Worm (Caenorhabditis elegans): ENCODE data around the gene mmab-1.

ce11 chrIII:4875663-4876062 lies 46.3 kb downstream of the mmab-1 start:
- TF ChIP-seq mdl-1 (tag; optimal IDR thresholded peaks at IDR 0.05) (no peak), daf-12 (tag; optimal IDR thresholded peaks at IDR 0.05) (no peak), nhr-11 (tag; optimal IDR thresholded peaks at IDR 0.05) (no peak), nhr-12 (tag; optimal IDR thresholded peaks at IDR 0.05) (no peak), ceh-28 (tag; optimal IDR thresholded peaks at IDR 0.05) (no peak), aly-2 (tag; optimal IDR thresholded peaks at IDR 0.05) (no peak), nhr-43 (tag; optimal IDR thresholded peaks at IDR 0.05; ENCODE audit: poor library complexity, severe bottlenecking) (no peak), pha-4 (tag; optimal IDR thresholded peaks at IDR 0.05) (no peak), nfya-1 (tag; optimal IDR thresholded peaks at IDR 0.05; ENCODE audit: insufficient read depth) (no peak)
